Worm (Caenorhabditis elegans): Measurements from ENCODE around the gene del-7.

DNA sequence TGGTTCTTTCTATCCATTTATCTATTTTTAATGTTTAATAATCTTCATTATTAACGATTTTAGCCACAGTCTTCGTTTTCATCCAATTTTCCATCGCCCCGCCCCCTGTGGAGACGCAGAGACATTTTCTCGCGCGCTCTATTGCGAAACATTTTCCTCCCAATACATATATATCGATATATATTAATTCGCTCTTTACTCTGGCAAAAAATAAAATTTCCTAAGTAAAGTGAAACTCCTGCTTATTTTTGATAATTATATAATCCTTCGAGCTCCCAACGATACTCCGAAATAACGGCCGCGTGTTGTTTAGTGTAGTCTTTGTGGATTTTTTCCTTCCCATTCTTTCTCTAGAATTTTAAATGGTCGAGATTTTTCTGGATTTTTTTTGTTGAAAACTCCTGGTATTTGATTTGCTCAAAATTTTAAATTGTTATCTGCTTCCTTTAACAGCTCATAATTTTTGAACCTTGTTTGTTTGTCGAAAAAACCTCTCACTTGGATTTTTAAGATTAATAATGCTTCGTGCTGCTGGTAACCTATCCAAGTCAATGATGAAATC, 31.7 kb upstream of the del-7 start, which contains the start of gene sucg-1:
- TF ChIP-seq mcd-1 (GFP tag; IDR thresholded peaks at IDR 0.05) (no peak), hlh-12 (tag; optimal IDR thresholded peaks at IDR 0.05) (no peak), sdz-38 (tag; optimal IDR thresholded peaks at IDR 0.05) (no peak), ama-1 (optimal IDR thresholded peaks at IDR 0.05) (no peak), ama-1 (GFP tag; optimal IDR thresholded peaks at IDR 0.05) (no peak)
